Fruit fly (Drosophila melanogaster) whole organism, embryonic: ENCODE data around the gene Gpdh3.

Experiments
- BEAF-32 ChIP-seq: fragments of 200-800 bp; sonication (Bioruptor generic); optimal IDR thresholded peaks from 3 replicates; lab custom pipeline; 2017; ENCODE audit warnings: missing biosample characterization, missing genetic modification characterization, mild to moderate bottlenecking, moderate library complexity, missing genetic modification reagents
- CG11247 ChIP-seq: fragments of 200-800 bp; sonication (Bioruptor generic); IDR thresholded peaks from 2 replicates; pipeline ENCODE4 v1.3.6; 2022; ENCODE audit warnings: missing biosample characterization, missing genetic modification characterization
- CG12155 ChIP-seq: fragments of 200-800 bp; sonication (Bioruptor generic); optimal IDR thresholded peaks from 3 replicates; lab custom pipeline; 2016; ENCODE audit warnings: missing biosample characterization, missing genetic modification characterization
- CG12219 ChIP-seq: fragments of 200-800 bp; sonication (Bioruptor generic); optimal IDR thresholded peaks from 3 replicates; lab custom pipeline; 2018; ENCODE audit warnings: missing biosample characterization, mild to moderate bottlenecking, missing genetic modification characterization
- CG14014 ChIP-seq: fragments of 200-800 bp; sonication (Bioruptor generic); IDR thresholded peaks from 2 replicates; pipeline ENCODE4 v1.3.6; 2022; ENCODE audit warnings: missing biosample characterization, missing genetic modification characterization
- CG15269 ChIP-seq: fragments of 200-800 bp; sonication (Bioruptor generic); optimal IDR thresholded peaks from 2 replicates; lab custom pipeline; 2018; ENCODE audit warnings: missing biosample characterization, mild to moderate bottlenecking, missing genetic modification characterization, moderate library complexity
- CG15601 ChIP-seq: fragments of 200-800 bp; sonication (Bioruptor generic); optimal IDR thresholded peaks from 3 replicates; lab custom pipeline; 2019; ENCODE audit warnings: missing biosample characterization, mild to moderate bottlenecking, missing genetic modification characterization, moderate library complexity
- CG17186 ChIP-seq: fragments of 200-800 bp; sonication (Bioruptor generic); optimal IDR thresholded peaks from 3 replicates; lab custom pipeline; 2017; ENCODE audit warnings: missing biosample characterization, missing genetic modification reagents, missing genetic modification characterization
- CG17829 ChIP-seq: fragments of 200-800 bp; optimal IDR thresholded peaks from 2 replicates; lab custom pipeline; 2019; ENCODE audit warnings: missing biosample characterization, mild to moderate bottlenecking, missing genetic modification characterization, moderate library complexity
- CG2678 ChIP-seq: fragments of 200-800 bp; sonication (Bioruptor generic); optimal IDR thresholded peaks from 3 replicates; lab custom pipeline; 2019; ENCODE audit warnings: missing biosample characterization, mild to moderate bottlenecking, missing genetic modification characterization, moderate library complexity
- CG3281 ChIP-seq: fragments of 200-800 bp; sonication (Bioruptor generic); optimal IDR thresholded peaks from 3 replicates; lab custom pipeline; 2017; ENCODE audit warnings: missing biosample characterization, mild to moderate bottlenecking, missing genetic modification characterization
- CG4328 ChIP-seq: fragments of 200-800 bp; sonication (Bioruptor generic); optimal IDR thresholded peaks from 3 replicates; lab custom pipeline; 2017; ENCODE audit warnings: missing biosample characterization, missing genetic modification reagents, missing genetic modification characterization
- CG4854 ChIP-seq: fragments of 200-800 bp; sonication (Bioruptor generic); optimal IDR thresholded peaks from 2 replicates; lab custom pipeline; 2016; ENCODE audit warnings: missing biosample characterization, missing genetic modification characterization, inconsistent platforms
- CG6175 ChIP-seq: fragments of 200-800 bp; sonication (Bioruptor generic); IDR thresholded peaks from 3 replicates; pipeline ENCODE4 v1.3.6; 2022; ENCODE audit warnings: missing biosample characterization, missing genetic modification characterization
- CG8290 ChIP-seq, 3 experiments: fragments of 200-800 bp; sonication (Bioruptor generic); optimal IDR thresholded peaks; 2 replicates each; lab custom pipeline; 2016 to 2019; ENCODE audit warnings: missing biosample characterization in 3 of 3, missing genetic modification characterization in 3 of 3, mild to moderate bottlenecking in 2 of 3, moderate library complexity in 1 of 3
- CG8388 ChIP-seq: fragments of 200-800 bp; sonication (Bioruptor generic); optimal IDR thresholded peaks from 2 replicates; lab custom pipeline; 2019; ENCODE audit warnings: missing biosample characterization, mild to moderate bottlenecking, missing genetic modification characterization, moderate library complexity
- CG9437 ChIP-seq: fragments of 200-800 bp; sonication (Bioruptor generic); optimal IDR thresholded peaks from 2 replicates; lab custom pipeline; 2018; ENCODE audit warnings: missing biosample characterization, mild to moderate bottlenecking, missing genetic modification characterization
- CG9797 ChIP-seq: fragments of 200-800 bp; sonication (Bioruptor generic); optimal IDR thresholded peaks from 3 replicates; lab custom pipeline; 2018; ENCODE audit warnings: missing biosample characterization, mild to moderate bottlenecking, missing genetic modification characterization
- CG9817 ChIP-seq: fragments of 200-800 bp; sonication (Bioruptor generic); optimal IDR thresholded peaks from 2 replicates; lab custom pipeline; 2018; ENCODE audit warnings: missing biosample characterization, mild to moderate bottlenecking, missing genetic modification characterization, moderate library complexity
- Chrac-16 ChIP-seq: fragments of 200-800 bp; sonication (Bioruptor generic); optimal IDR thresholded peaks from 3 replicates; lab custom pipeline; 2016; ENCODE audit warnings: missing biosample characterization, missing genetic modification characterization
- Dad ChIP-seq: fragments of 200-800 bp; sonication (Bioruptor generic); optimal IDR thresholded peaks from 3 replicates; lab custom pipeline; 2016; ENCODE audit warnings: missing biosample characterization, missing genetic modification characterization
- Deaf1 ChIP-seq: fragments of 200-800 bp; optimal IDR thresholded peaks from 3 replicates; lab custom pipeline; 2019; ENCODE audit warnings: missing biosample characterization, mild to moderate bottlenecking, missing genetic modification characterization, moderate library complexity
- Dip3 ChIP-seq: fragments of 200-800 bp; sonication (Bioruptor generic); optimal IDR thresholded peaks from 3 replicates; lab custom pipeline; 2016; ENCODE audit warnings: missing biosample characterization, missing genetic modification characterization
- Dref ChIP-seq: fragments of 200-800 bp; sonication (Bioruptor generic); IDR thresholded peaks from 2 replicates; pipeline ENCODE4 v1.3.6; 2022; ENCODE audit warnings: missing biosample characterization, missing genetic modification characterization
- Drgx ChIP-seq: fragments of 200-800 bp; sonication (Bioruptor generic); IDR thresholded peaks from 2 replicates; pipeline ENCODE4 v1.3.6; 2022; ENCODE audit warnings: missing biosample characterization, missing genetic modification characterization
- HHEX ChIP-seq: fragments of 200-800 bp; sonication (Bioruptor generic); optimal IDR thresholded peaks from 3 replicates; lab custom pipeline; 2017; ENCODE audit warnings: missing biosample characterization, mild to moderate bottlenecking, missing genetic modification characterization, missing genetic modification reagents
- Hsf ChIP-seq: fragments of 200-800 bp; sonication (Bioruptor generic); optimal IDR thresholded peaks from 3 replicates; lab custom pipeline; 2016; ENCODE audit warnings: missing biosample characterization, missing genetic modification characterization
- Mad ChIP-seq: fragments of 200-800 bp; sonication (Bioruptor generic); optimal IDR thresholded peaks from 2 replicates; lab custom pipeline; 2016; ENCODE audit warnings: missing biosample characterization, missing genetic modification characterization
- Max ChIP-seq: fragments of 200-800 bp; sonication (Bioruptor generic); optimal IDR thresholded peaks from 2 replicates; lab custom pipeline; 2016; ENCODE audit warnings: missing biosample characterization, mild to moderate bottlenecking, missing genetic modification characterization
- Myb ChIP-seq: fragments of 200-800 bp; sonication (Bioruptor generic); optimal IDR thresholded peaks from 2 replicates; lab custom pipeline; 2016; ENCODE audit warnings: missing biosample characterization, missing genetic modification characterization
- NfI ChIP-seq: fragments of 200-800 bp; sonication (Bioruptor generic); optimal IDR thresholded peaks from 3 replicates; lab custom pipeline; 2018; ENCODE audit warnings: missing biosample characterization, mild to moderate bottlenecking, missing genetic modification characterization, moderate library complexity
- Sox100B ChIP-seq: fragments of 200-800 bp; sonication (Bioruptor generic); optimal IDR thresholded peaks from 3 replicates; lab custom pipeline; 2018; ENCODE audit warnings: missing biosample characterization, mild to moderate bottlenecking, missing genetic modification characterization
- ase ChIP-seq: fragments of 200-800 bp; sonication (Bioruptor generic); IDR thresholded peaks from 3 replicates; pipeline ENCODE4 v1.3.6; 2022; ENCODE audit warnings: missing biosample characterization, missing genetic modification characterization
- bab2 ChIP-seq: fragments of 200-800 bp; sonication (Bioruptor generic); optimal IDR thresholded peaks from 2 replicates; lab custom pipeline; 2016; ENCODE audit warnings: missing biosample characterization, missing genetic modification characterization
- caup ChIP-seq: fragments of 200-800 bp; sonication (Bioruptor generic); optimal IDR thresholded peaks from 3 replicates; lab custom pipeline; 2017; ENCODE audit warnings: missing biosample characterization, mild to moderate bottlenecking, missing genetic modification characterization, moderate library complexity; ENCODE audit not compliant: severe bottlenecking
- chinmo ChIP-seq: fragments of 200-800 bp; sonication (Bioruptor generic); IDR thresholded peaks from 4 replicates; pipeline ENCODE4 v1.3.6; 2022; ENCODE audit warnings: missing biosample characterization, missing genetic modification characterization; ENCODE audit not compliant: partially characterized antibody
- ftz-f1 ChIP-seq: fragments of 200-800 bp; sonication (Bioruptor generic); optimal IDR thresholded peaks from 2 replicates; lab custom pipeline; 2016; ENCODE audit warnings: missing biosample characterization, missing genetic modification characterization
- grn ChIP-seq: fragments of 200-800 bp; sonication (Bioruptor generic); optimal IDR thresholded peaks from 3 replicates; lab custom pipeline; 2017; ENCODE audit warnings: missing biosample characterization, missing genetic modification characterization
- ken ChIP-seq: fragments of 200-800 bp; sonication (Bioruptor generic); IDR thresholded peaks from 3 replicates; pipeline ENCODE4 v1.3.6; 2022; ENCODE audit warnings: missing biosample characterization, missing genetic modification characterization
- klu ChIP-seq: fragments of 200-800 bp; sonication (Bioruptor generic); IDR thresholded peaks from 2 replicates; pipeline ENCODE4 v1.3.6; 2022; ENCODE audit warnings: missing biosample characterization, missing genetic modification characterization
- otp ChIP-seq: fragments of 200-800 bp; sonication (Bioruptor generic); IDR thresholded peaks from 3 replicates; pipeline ENCODE4, ENCODE4 v1.3.6; 2022; ENCODE audit warnings: missing biosample characterization, missing genetic modification characterization
- sisA ChIP-seq: fragments of 200-800 bp; sonication (Bioruptor generic); IDR thresholded peaks from 2 replicates; pipeline ENCODE4 v1.3.6; 2022; ENCODE audit warnings: missing biosample characterization, missing genetic modification characterization
- ssp ChIP-seq: fragments of 200-800 bp; sonication (Bioruptor generic); IDR thresholded peaks from 2 replicates; pipeline ENCODE4 v1.3.6; 2022; ENCODE audit warnings: missing biosample characterization, missing genetic modification characterization
- tio ChIP-seq: fragments of 200-800 bp; sonication (Bioruptor generic); optimal IDR thresholded peaks from 2 replicates; lab custom pipeline; 2017; ENCODE audit warnings: missing biosample characterization, missing genetic modification characterization, inconsistent platforms
- tna ChIP-seq: fragments of 200-800 bp; sonication (Bioruptor generic); IDR thresholded peaks from 2 replicates; pipeline ENCODE4 v1.3.6; 2022; ENCODE audit warnings: missing biosample characterization, missing genetic modification characterization; ENCODE audit not compliant: partially characterized antibody
- trem ChIP-seq: fragments of 200-800 bp; optimal IDR thresholded peaks from 3 replicates; lab custom pipeline; 2019; ENCODE audit warnings: missing biosample characterization, mild to moderate bottlenecking, missing genetic modification characterization, moderate library complexity
- unc-4 ChIP-seq: fragments of 200-800 bp; sonication (Bioruptor generic); IDR thresholded peaks from 2 replicates; pipeline ENCODE4 v1.3.6; 2022; ENCODE audit warnings: missing biosample characterization, missing genetic modification characterization; ENCODE audit not compliant: partially characterized antibody

The Gpdh3 gene

dm6 chr3R:22367126-22368076 is 14.4 kb upstream of the Gpdh3 start, which contains the start of the genes Polr3F and PyK (continued):
- peak; percentile 14 for TF ChIP-seq HHEX (GFP tag; lab: Kevin White, UChicago)
- no peak for TF ChIP-seq ase (GFP tag; lab: Robert Waterston, UW)
- TF ChIP-seq chinmo (GFP tag; lab: Robert Waterston, UW) = no peak
- no peak for TF ChIP-seq CG17186 (GFP tag; lab: Kevin White, UChicago)
- TF ChIP-seq ken (GFP tag; lab: Robert Waterston, UW) = no peak
- no peak for TF ChIP-seq bab2 (GFP tag; lab: Kevin White, UChicago)
- no peak for TF ChIP-seq tna
- TF ChIP-seq CG9437 = no peak
- TF ChIP-seq CG9797 (GFP tag; lab: Kevin White, UChicago) = peak; percentile 40
- no peak for TF ChIP-seq tio (GFP tag; lab: Kevin White, UChicago)
- TF ChIP-seq CG9817 = peak; percentile 7
- peak; percentile 26 for TF ChIP-seq CG17829 (tag; lab: Kevin White, UChicago)
- no peak for TF ChIP-seq grn (GFP tag; lab: Kevin White, UChicago)
- no peak for TF ChIP-seq Mad
- TF ChIP-seq CG8290 (GFP tag; optimal IDR thresholded peaks at IDR 0.05; lab: Kevin White, UChicago) = no peak
- TF ChIP-seq CG8290 (tag; optimal IDR thresholded peaks at IDR 0.05; lab: Kevin White, UChicago) = peak in 1 of 2 experiments; percentile 40
- TF ChIP-seq CG15601 (tag; lab: Kevin White, UChicago) = peak; percentile 40
- TF ChIP-seq trem = peak; percentile 57
- peak; percentile 69 for TF ChIP-seq Myb (GFP tag; lab: Kevin White, UChicago)
- TF ChIP-seq CG8388 (GFP tag; lab: Kevin White, UChicago) = peak; percentile 38
- peak; percentile 10 for TF ChIP-seq Dip3 (GFP tag; lab: Kevin White, UChicago)
- no peak for TF ChIP-seq klu (GFP tag; lab: Robert Waterston, UW)
- TF ChIP-seq caup (GFP tag; lab: Kevin White, UChicago) = peak; percentile 38
- peak; percentile 22 for TF ChIP-seq Hsf
- 0 out of 2 replicates have a peak, but pooled peaks have one; percentile 15 for TF ChIP-seq unc-4 (GFP tag; lab: Robert Waterston, UW)
- no peak for TF ChIP-seq CG12219 (GFP tag; lab: Kevin White, UChicago)
- TF ChIP-seq Drgx (GFP tag; lab: Robert Waterston, UW) = peak; percentile 14; the same call in 1 of the 2 replicates
- TF ChIP-seq CG4328 = no peak
- no peak for TF ChIP-seq CG11247 (GFP tag; lab: Robert Waterston, UW)
- peak; percentile 33 for TF ChIP-seq Max
- peak; percentile 8 for TF ChIP-seq Dad
- peak; percentile 46 for TF ChIP-seq CG2678
- TF ChIP-seq CG15269 (tag; lab: Kevin White, UChicago) = peak; percentile 52
- TF ChIP-seq Dref (GFP tag; lab: Robert Waterston, UW) = no peak
- TF ChIP-seq CG12155 (GFP tag; lab: Kevin White, UChicago) = peak; percentile 5
- TF ChIP-seq Deaf1 (tag; lab: Kevin White, UChicago) = peak; percentile 2
- TF ChIP-seq ftz-f1 (GFP tag; lab: Kevin White, UChicago) = no peak
- no peak for TF ChIP-seq CG3281 (GFP tag; lab: Kevin White, UChicago)
- TF ChIP-seq sisA (GFP tag; lab: Robert Waterston, UW) = no peak
- TF ChIP-seq CG4854 (GFP tag; lab: Kevin White, UChicago) = peak; percentile 27
- peak; percentile 8 for TF ChIP-seq Chrac-16
- TF ChIP-seq BEAF-32 (GFP tag; lab: Kevin White, UChicago) = peak; percentile 50
- TF ChIP-seq CG14014 (GFP tag; lab: Robert Waterston, UW) = peak; percentile 48; the same call in 1 of the 2 replicates
- no peak for TF ChIP-seq CG6175 (GFP tag; lab: Robert Waterston, UW)
- TF ChIP-seq Sox100B = peak; percentile 11
- TF ChIP-seq ssp (GFP tag; lab: Robert Waterston, UW) = no peak
- TF ChIP-seq NfI = no peak
- TF ChIP-seq otp = no peak; the same call in 2 of the 3 replicates
